Fruit fly (Drosophila melanogaster): ENCODE data around the gene CG4822.

DNA sequence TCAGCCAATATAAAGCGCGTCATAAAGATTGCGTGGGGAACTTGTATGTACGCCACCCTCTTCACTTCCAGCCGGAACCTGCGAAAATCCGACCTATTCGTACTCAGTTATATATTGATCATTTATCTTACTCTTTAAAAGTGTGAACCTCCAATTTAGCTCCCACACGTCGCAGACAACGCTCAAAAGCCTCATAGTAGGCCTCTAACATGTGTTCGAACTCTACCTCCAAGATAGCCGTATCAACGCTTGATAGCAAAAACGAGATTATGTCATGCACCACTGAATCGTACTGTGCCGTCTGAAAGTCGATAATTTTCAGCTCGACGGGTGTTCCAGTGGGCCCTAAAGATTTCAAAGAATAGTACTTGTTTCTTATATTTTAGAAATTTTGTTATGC is 18.1 kb upstream of the CG4822 start:
- no peak for TF ChIP-seq h (optimal IDR thresholded peaks at IDR 0.05)
- no peak for TF ChIP-seq Myc (optimal IDR thresholded peaks at IDR 0.05)
